Fruit fly (Drosophila melanogaster): ENCODE measurements around the gene ssx.

ssx gene

DNA sequence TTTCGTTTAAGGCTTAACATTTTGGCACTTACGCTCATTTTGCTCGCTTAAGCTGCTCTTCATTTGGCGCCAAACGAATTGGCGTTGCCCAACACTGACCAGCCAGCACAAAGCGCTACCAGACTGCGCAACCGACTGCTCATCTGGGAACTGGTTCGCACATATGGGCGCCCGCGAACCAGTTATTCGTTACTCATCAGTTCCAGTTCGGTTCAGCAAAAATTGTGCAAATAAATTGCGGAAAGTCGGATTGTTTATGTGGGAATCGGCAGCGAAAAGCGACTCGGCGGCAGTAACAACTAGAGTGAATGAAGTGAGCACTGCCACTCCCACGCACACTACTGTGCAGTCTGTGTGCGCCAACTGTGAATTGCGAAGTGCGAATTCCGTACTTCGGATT is 22.5 kb downstream of the ssx start, which contains the start of gene Rilpl (continued):
- TF ChIP-seq CG7745 (tag; optimal IDR thresholded peaks at IDR 0.05) (no peak), Sox102F (GFP tag; optimal IDR thresholded peaks at IDR 0.05) (no peak), MBD-R2 (GFP tag; IDR thresholded peaks at IDR 0.05) (peak; percentile 66), CG2875 (GFP tag; optimal IDR thresholded peaks at IDR 0.05) (no peak), tll (GFP tag; optimal IDR thresholded peaks at IDR 0.05) (no peak), gsb (GFP tag; IDR thresholded peaks at IDR 0.05) (no peak), Hsf (GFP tag; optimal IDR thresholded peaks at IDR 0.05) (peak; percentile 37), CG33213 (GFP tag; optimal IDR thresholded peaks at IDR 0.05) (no peak), Adf1 (GFP tag; IDR thresholded peaks at IDR 0.05) (peak; percentile 19; the same call in 1 of the 2 replicates), tap (tag; optimal IDR thresholded peaks at IDR 0.05) (no peak), Atf3 (GFP tag; optimal IDR thresholded peaks at IDR 0.05) (no peak), Fer3 (tag; optimal IDR thresholded peaks at IDR 0.05) (no peak), ind (GFP tag; optimal IDR thresholded peaks at IDR 0.05) (peak; percentile 2), CG18011 (GFP tag; optimal IDR thresholded peaks at IDR 0.05) (no peak), vfl (GFP tag; optimal IDR thresholded peaks at IDR 0.05) (no peak), Neu2 (GFP tag; optimal IDR thresholded peaks at IDR 0.05; ENCODE audit: borderline replicate concordance) (no peak)

DNA sequence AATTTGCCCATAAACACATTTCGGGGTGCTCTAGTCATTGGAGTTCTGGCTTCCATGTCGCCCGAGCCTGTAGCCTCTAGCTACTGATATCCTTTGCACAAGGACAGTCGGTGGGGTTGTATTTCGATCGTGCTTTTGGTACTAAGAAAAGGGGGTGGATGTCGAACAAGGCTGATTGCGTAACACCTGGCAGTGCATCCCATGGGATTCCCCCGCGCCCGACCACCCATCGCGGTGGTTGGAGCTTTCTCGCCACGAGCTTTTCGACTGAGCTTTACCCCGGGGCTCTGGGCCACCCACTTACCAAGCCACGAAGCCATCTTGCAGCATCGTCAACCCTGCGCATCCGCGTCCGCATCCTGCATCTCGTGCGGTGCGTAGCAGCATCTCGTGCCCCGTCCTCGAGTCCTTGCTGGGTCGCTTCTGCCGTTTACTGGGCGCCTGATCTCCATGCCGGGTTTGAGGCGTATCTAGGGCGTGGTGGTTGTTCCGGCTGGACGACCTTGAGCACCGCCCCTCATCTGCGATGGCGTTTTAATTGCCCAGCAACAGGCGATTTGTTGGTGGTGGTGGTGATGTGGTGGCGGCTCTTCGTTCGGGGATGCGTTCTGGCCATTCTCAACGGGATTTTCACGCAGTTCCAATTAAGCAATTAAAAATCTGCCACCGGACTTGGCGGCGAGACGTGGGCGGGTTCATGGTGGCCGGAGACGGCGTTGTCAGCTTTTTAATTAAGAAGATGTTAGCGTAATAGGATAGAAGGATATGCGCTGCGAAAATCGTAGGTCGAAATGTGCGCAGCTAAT is 27.5 kb downstream of the ssx start:
- TF ChIP-seq scrt (GFP tag; optimal IDR thresholded peaks at IDR 0.05) (peak; percentile 98), CG15514 (GFP tag; optimal IDR thresholded peaks at IDR 0.05) (peak; percentile 35), ewg (GFP tag; optimal IDR thresholded peaks at IDR 0.05) (peak; percentile 13), CG31224 (GFP tag; IDR thresholded peaks at IDR 0.05) (peak; percentile 95), Med (GFP tag) (peak; percentile 54), CG12769 (tag; optimal IDR thresholded peaks at IDR 0.05) (peak; percentile 6), Deaf1 (tag; optimal IDR thresholded peaks at IDR 0.05) (peak; percentile 34), sug (tag; optimal IDR thresholded peaks at IDR 0.05) (no peak), crol (GFP tag; IDR thresholded peaks at IDR 0.05) (peak; percentile 51), nerfin-1 (tag; optimal IDR thresholded peaks at IDR 0.05) (no peak), abd-A (tag; optimal IDR thresholded peaks at IDR 0.05) (peak; percentile 97), cwo (GFP tag; optimal IDR thresholded peaks at IDR 0.05) (peak; percentile 82), chinmo (GFP tag; IDR thresholded peaks at IDR 0.05; ENCODE audit: partially characterized antibody) (0 out of 4 replicates have a peak, but pooled peaks have one; percentile 33), Pdp1 (GFP tag; optimal IDR thresholded peaks at IDR 0.05) (peak in 1 of 2 experiments; percentile 64), sens (GFP tag) (peak; percentile 25), gt (GFP tag; IDR thresholded peaks at IDR 0.05) (no peak), CG30020 (tag; optimal IDR thresholded peaks at IDR 0.05) (no peak)

DNA sequence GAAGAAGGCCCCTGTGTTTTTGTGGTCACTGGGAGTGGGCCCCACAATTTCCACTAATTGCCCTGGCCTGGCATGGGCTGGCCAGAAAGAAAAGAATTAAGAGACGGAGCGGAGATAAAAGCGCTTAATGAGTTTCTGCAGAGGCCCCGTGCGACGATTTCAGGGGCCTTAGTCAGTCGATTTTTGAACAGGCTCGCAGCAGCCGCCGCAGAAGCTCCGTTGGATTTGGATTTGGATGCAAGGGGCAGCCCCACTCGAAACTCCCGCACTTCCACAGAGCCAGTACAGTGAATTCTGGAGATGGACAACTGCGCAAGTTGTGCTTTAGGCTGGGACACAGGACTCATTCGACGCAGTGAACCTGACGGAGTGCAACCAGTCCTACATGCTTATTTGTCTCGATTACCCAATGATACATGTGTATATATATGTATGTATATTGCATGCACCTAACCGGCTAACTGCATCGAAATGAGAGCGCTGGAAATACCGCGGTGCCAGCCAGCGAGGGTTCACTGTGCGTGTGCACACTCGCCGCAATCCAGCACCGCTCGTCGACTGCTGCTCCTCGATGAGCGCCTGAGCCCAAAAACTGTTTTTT is 28.2 kb downstream of the ssx start:
- TF ChIP-seq YL-1 (GFP tag; optimal IDR thresholded peaks at IDR 0.05) (no peak), Usf (GFP tag; optimal IDR thresholded peaks at IDR 0.05) (peak; percentile 46), B-H1 (GFP tag; IDR thresholded peaks at IDR 0.05) (no peak; the same call in 2 of the 3 replicates), Hr78 (GFP tag; optimal IDR thresholded peaks at IDR 0.05) (no peak), ab (GFP tag; optimal IDR thresholded peaks at IDR 0.05) (peak; percentile 21), row (GFP tag; IDR thresholded peaks at IDR 0.05) (peak; percentile 96), ash1 (GFP tag; optimal IDR thresholded peaks at IDR 0.05) (no peak), vfl (GFP tag; optimal IDR thresholded peaks at IDR 0.05) (no peak), yki (optimal IDR thresholded peaks at IDR 0.05) (no peak), CG15514 (GFP tag; optimal IDR thresholded peaks at IDR 0.05) (peak; percentile 42), CG30431 (GFP tag; optimal IDR thresholded peaks at IDR 0.05) (peak; percentile 57), dm (GFP tag; optimal IDR thresholded peaks at IDR 0.05) (no peak), fru (optimal IDR thresholded peaks at IDR 0.05) (no peak), nau (GFP tag; optimal IDR thresholded peaks at IDR 0.05) (no peak), CG34224 (GFP tag; IDR thresholded peaks at IDR 0.05; ENCODE audit: partially characterized antibody) (no peak), Myb (GFP tag; optimal IDR thresholded peaks at IDR 0.05) (peak; percentile 26)

Measured in whole organism, embryonic.